Fruit fly (Drosophila melanogaster) whole organism, adult: Measurements from ENCODE around the gene CG3342.

Experiments used
- CG11617 ChIP-seq: fragments of 200-800 bp; sonication (Bioruptor generic); optimal IDR thresholded peaks from 2 replicates; lab custom pipeline; 2017; ENCODE audit warnings: mild to moderate bottlenecking, missing biosample characterization, missing genetic modification reagents, missing genetic modification characterization
- CG12768 ChIP-seq: fragments of 200-800 bp; sonication (Bioruptor generic); optimal IDR thresholded peaks from 2 replicates; lab custom pipeline; 2017; ENCODE audit warnings: missing biosample characterization, missing genetic modification characterization, mild to moderate bottlenecking, moderate library complexity, missing genetic modification reagents
- CG14711 ChIP-seq: fragments of 200-800 bp; sonication (Bioruptor generic); optimal IDR thresholded peaks from 2 replicates; lab custom pipeline; 2018; ENCODE audit warnings: missing biosample characterization, mild to moderate bottlenecking, missing genetic modification characterization, moderate library complexity
- CG1620 ChIP-seq: fragments of 200-800 bp; sonication (Bioruptor generic); optimal IDR thresholded peaks from 2 replicates; lab custom pipeline; 2016; ENCODE audit warnings: missing biosample characterization, missing genetic modification characterization
- CG33017 ChIP-seq: fragments of 200-800 bp; sonication (Bioruptor generic); optimal IDR thresholded peaks from 2 replicates; lab custom pipeline; 2018; ENCODE audit warnings: missing biosample characterization, mild to moderate bottlenecking, missing genetic modification characterization, moderate library complexity
- CG5204 ChIP-seq: fragments of 200-800 bp; sonication (Bioruptor generic); optimal IDR thresholded peaks from 2 replicates; lab custom pipeline; 2016; ENCODE audit warnings: missing biosample characterization, missing genetic modification characterization
- CG7045 ChIP-seq: fragments of 200-800 bp; sonication (Bioruptor generic); optimal IDR thresholded peaks from 2 replicates; lab custom pipeline; 2017; ENCODE audit warnings: missing biosample characterization, mild to moderate bottlenecking, missing genetic modification characterization
- CG7101 ChIP-seq: fragments of 200-800 bp; sonication (Bioruptor generic); optimal IDR thresholded peaks from 2 replicates; lab custom pipeline; 2018; ENCODE audit warnings: missing biosample characterization, mild to moderate bottlenecking, missing genetic modification characterization, moderate library complexity
- Clk ChIP-seq: fragments of 200-800 bp; sonication (Bioruptor generic); optimal IDR thresholded peaks from 2 replicates; lab custom pipeline; 2017; ENCODE audit warnings: missing biosample characterization, missing genetic modification characterization
- Crg-1 ChIP-seq: fragments of 200-800 bp; sonication (Bioruptor generic); optimal IDR thresholded peaks from 2 replicates; lab custom pipeline; 2016; ENCODE audit warnings: missing biosample characterization, missing genetic modification characterization
- Hr96 ChIP-seq: fragments of 200-800 bp; sonication (Bioruptor generic); optimal IDR thresholded peaks from 2 replicates; lab custom pipeline; 2016; ENCODE audit warnings: missing biosample characterization, missing genetic modification characterization
- Mnt ChIP-seq: fragments of 200-800 bp; sonication (Bioruptor generic); optimal IDR thresholded peaks from 2 replicates; lab custom pipeline; 2016; ENCODE audit warnings: missing biosample characterization, mild to moderate bottlenecking, missing genetic modification characterization
- bab1 ChIP-seq: fragments of 200-800 bp; sonication (Bioruptor generic); optimal IDR thresholded peaks from 3 replicates; lab custom pipeline; 2019; ENCODE audit warnings: missing biosample characterization, mild to moderate bottlenecking, missing genetic modification characterization, moderate library complexity
- cic ChIP-seq: fragments of 200-800 bp; sonication (Bioruptor generic); optimal IDR thresholded peaks from 2 replicates; lab custom pipeline; 2017; ENCODE audit warnings: missing biosample characterization, mild to moderate bottlenecking, missing genetic modification characterization, moderate library complexity
- cnc ChIP-seq, 2 experiments: fragments of >200 bp; optimal IDR thresholded peaks; 2 replicates each; lab custom pipeline; 2017
- kay ChIP-seq: fragments of 200-800 bp; sonication (Bioruptor generic); peaks from one replicate; lab custom pipeline; 2016; ENCODE audit warnings: missing biosample characterization, missing genetic modification characterization, borderline replicate concordance
- ovo ChIP-seq: fragments of 200-800 bp; sonication (Bioruptor generic); optimal IDR thresholded peaks from 2 replicates; lab custom pipeline; 2016; ENCODE audit warnings: missing biosample characterization, missing genetic modification characterization
- pad ChIP-seq: fragments of 200-800 bp; sonication (Bioruptor generic); optimal IDR thresholded peaks from 3 replicates; lab custom pipeline; 2017; ENCODE audit warnings: missing biosample characterization, missing genetic modification characterization, mild to moderate bottlenecking, moderate library complexity, missing genetic modification reagents
- tj ChIP-seq: fragments of 200-800 bp; sonication (Bioruptor generic); optimal IDR thresholded peaks from 3 replicates; lab custom pipeline; 2017; ENCODE audit warnings: missing biosample characterization, mild to moderate bottlenecking, missing genetic modification characterization, moderate library complexity
- toe ChIP-seq: fragments of 200-800 bp; sonication (Bioruptor generic); optimal IDR thresholded peaks from 2 replicates; lab custom pipeline; 2016; ENCODE audit warnings: missing biosample characterization, missing genetic modification characterization

CG3342 gene

DNA sequence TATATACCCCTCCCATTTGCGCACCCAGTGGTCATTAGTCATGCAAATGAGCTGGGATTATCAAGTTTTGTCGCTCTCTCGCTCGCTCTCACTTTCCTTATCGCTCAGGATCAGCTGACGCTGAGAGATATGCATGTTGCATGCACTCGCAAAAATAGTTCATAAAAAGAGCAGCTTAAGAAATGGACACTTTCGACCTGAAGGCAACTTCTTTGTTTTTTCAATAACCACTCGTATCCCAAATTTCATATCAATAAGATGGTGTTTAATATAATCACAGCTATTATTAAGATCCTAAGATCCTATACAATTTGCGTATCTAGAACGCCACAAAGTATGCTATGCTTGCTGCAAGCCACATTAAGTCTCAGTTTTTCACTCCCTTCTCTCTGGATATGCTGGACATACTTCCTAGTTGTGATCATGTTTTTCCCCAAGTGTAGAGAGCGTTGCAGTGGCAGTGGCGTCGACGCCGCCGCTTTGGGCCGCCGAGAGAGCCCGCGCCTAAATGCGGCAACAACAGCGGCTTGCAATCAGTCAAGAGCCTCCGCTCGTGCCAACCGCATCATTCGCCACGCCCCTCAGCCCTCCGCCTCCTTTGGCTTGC is 12.6 kb upstream of the CG3342 start, which contains the start of gene CG34417:
CG34417 (plus strand) TSS at position 557 of the 607 bp plus-strand sequence.
- TF ChIP-seq CG14711 (tag; lab: Kevin White, UChicago) = no peak
- no peak for TF ChIP-seq Clk
- TF ChIP-seq Hr96 = no peak
- TF ChIP-seq pad (GFP tag; lab: Kevin White, UChicago) = no peak
- peak; percentile 24 for TF ChIP-seq tj
- no peak for TF ChIP-seq Mnt (GFP tag; lab: Kevin White, UChicago)
- TF ChIP-seq cnc (optimal IDR thresholded peaks at IDR 0.05; lab: Kevin White, UChicago) = no peak
- no peak for TF ChIP-seq CG7101 (tag; lab: Kevin White, UChicago)
- TF ChIP-seq bab1 = no peak

DNA sequence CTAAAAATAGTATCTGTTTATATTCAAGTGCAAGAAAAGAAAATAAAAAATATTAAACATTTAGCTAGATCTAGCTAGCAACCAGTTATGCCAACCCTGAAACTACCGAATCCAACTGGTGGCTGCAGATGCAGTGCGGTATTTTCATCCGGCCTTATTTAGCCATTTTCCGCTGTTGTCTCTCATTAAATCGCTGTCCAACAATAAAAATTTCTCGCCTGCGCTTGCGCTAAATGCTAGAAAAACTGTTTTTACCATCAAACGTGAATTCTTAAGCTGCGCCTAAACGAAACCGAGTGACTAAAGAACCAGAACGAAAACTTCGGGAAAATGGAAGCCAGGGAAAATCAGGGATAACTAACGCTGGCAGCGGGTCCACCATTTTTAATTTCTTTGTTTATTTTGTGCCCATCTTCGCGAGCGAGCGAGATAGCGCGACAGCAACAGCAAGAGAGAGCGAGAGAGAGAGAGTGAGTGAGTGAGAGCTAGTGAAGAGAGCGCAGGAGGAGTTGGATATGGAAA is 6.2 kb upstream of the CG3342 start, which contains the start of gene dx:
dx (plus strand) TSS at position 164 of the 522 bp plus-strand sequence.
- TF ChIP-seq bab1 (peak; percentile 35), Mnt (GFP tag; lab: Kevin White, UChicago) (peak; percentile 26), Clk (no peak)

DNA sequence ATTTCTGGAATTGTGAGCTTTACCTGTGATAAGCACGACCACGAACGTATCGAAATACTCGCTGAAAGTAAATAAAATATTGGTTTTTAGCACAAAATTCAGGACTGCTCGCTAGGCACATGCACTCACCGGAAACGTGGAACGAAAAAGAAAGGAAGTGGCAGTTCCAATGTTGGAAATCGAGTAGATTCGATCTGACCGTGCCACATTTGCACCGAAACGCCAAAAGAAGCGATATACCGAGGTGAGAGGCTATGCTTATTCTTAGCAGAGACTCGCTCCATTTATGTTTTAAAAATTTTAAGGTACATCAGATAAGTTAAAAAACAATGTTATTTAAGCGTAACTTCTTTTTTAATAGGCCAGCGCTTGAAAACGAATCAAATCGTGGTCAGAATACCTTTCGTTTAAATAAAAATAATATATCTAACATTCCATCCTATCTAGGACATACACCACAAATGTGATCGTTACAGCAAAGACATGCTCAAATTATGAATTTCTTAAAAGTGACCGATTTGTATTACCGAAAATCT is 5.5 kb upstream of the CG3342 start, which contains the start of gene RpL7A:
RpL7A (minus strand) TSS at position 248 of the 536 bp plus-strand sequence.
- peak; percentile 33 for TF ChIP-seq CG33017 (tag; lab: Kevin White, UChicago)
- TF ChIP-seq CG7045 = peak; percentile 20
- TF ChIP-seq CG1620 (GFP tag; lab: Kevin White, UChicago) = peak; percentile 87
- peak; percentile 67 for TF ChIP-seq tj
- TF ChIP-seq cnc (optimal IDR thresholded peaks at IDR 0.05; lab: Kevin White, UChicago) = no peak
- TF ChIP-seq Hr96 = peak; percentile 86
- peak; percentile 45 for TF ChIP-seq toe (GFP tag; lab: Kevin White, UChicago)
- no peak for TF ChIP-seq CG5204 (GFP tag; lab: Kevin White, UChicago)
- peak; percentile 76 for TF ChIP-seq pad (GFP tag; lab: Kevin White, UChicago)
- peak; percentile 19 for TF ChIP-seq Clk
- peak; percentile 83 for TF ChIP-seq bab1
- TF ChIP-seq CG14711 (tag; lab: Kevin White, UChicago) = no peak
- peak; percentile 86 for TF ChIP-seq Crg-1 (GFP tag; lab: Kevin White, UChicago)
- no peak for TF ChIP-seq kay (GFP tag; lab: Kevin White, UChicago)
- TF ChIP-seq CG11617 = peak; percentile 89
- peak; percentile 46 for TF ChIP-seq CG12768
- TF ChIP-seq CG7101 (tag; lab: Kevin White, UChicago) = peak; percentile 86
- peak; percentile 89 for TF ChIP-seq Mnt (GFP tag; lab: Kevin White, UChicago)
- no peak for TF ChIP-seq cic
- peak; percentile 91 for TF ChIP-seq ovo (GFP tag; lab: Kevin White, UChicago)

dm6 chrX:6529179-6529766 is 1.6 kb upstream of the CG3342 start:
- TF ChIP-seq CG1620 (GFP tag; lab: Kevin White, UChicago) = no peak
- no peak for TF ChIP-seq tj
- TF ChIP-seq toe (GFP tag; lab: Kevin White, UChicago) = no peak
- TF ChIP-seq pad (GFP tag; lab: Kevin White, UChicago) = no peak
- TF ChIP-seq ovo (GFP tag; lab: Kevin White, UChicago) = no peak

- peak; percentile 64 for TF ChIP-seq CG7101 (tag; lab: Kevin White, UChicago)
- no peak for TF ChIP-seq pad (GFP tag; lab: Kevin White, UChicago)
- TF ChIP-seq CG14711 (tag; lab: Kevin White, UChicago) = peak; percentile 62
- no peak for TF ChIP-seq CG5204 (GFP tag; lab: Kevin White, UChicago)
- TF ChIP-seq cic = no peak
- TF ChIP-seq CG12768 = no peak
- TF ChIP-seq CG33017 (tag; lab: Kevin White, UChicago) = peak; percentile 59
These were observed 865 bp upstream of the CG3342 start, which contains the start of gene Agxt for dm6 chrX:6528508-6528998. Gene Agxt (plus strand): TSS chrX:6528948.

DNA sequence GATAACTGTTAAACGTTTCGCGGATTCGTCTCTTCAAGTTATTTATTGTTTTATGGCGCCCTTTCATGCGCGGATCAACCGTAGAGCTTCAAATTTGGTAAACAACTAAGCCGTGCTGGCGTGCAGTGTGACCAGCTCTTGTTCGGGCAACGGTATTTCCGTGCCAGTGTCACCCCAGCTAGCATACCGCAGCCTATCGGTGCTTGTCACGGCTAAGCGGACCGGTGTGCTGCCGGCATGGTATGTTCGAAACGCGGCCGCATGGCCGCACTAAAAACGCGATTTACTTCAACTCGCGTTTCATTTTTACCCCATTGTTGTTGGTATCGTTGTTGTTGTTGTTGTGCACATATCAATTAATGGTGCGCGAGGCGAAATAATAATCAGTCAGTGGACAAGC is 3.5 kb downstream of the CG3342 start, which contains the start of the genes CG42340 and CG3918:
CG42340 (minus strand) TSS at position 107 of the 400 bp plus-strand sequence.
CG3918 (plus strand) TSS at position 248 of the 400 bp plus-strand sequence.
- TF ChIP-seq Mnt (GFP tag; lab: Kevin White, UChicago) (peak; percentile 57), tj (peak; percentile 52), Crg-1 (GFP tag; lab: Kevin White, UChicago) (peak; percentile 25), CG11617 (no peak), CG7101 (tag; lab: Kevin White, UChicago) (peak; percentile 26), CG7045 (no peak), cic (peak; percentile 15), CG1620 (GFP tag; lab: Kevin White, UChicago) (peak; percentile 18), CG5204 (GFP tag; lab: Kevin White, UChicago) (no peak), CG14711 (tag; lab: Kevin White, UChicago) (peak; percentile 12), ovo (GFP tag; lab: Kevin White, UChicago) (peak; percentile 67), Hr96 (no peak), pad (GFP tag; lab: Kevin White, UChicago) (peak; percentile 30), cnc (optimal IDR thresholded peaks at IDR 0.05; lab: Kevin White, UChicago) (no peak), CG12768 (no peak), bab1 (peak; percentile 86), kay (GFP tag; lab: Kevin White, UChicago) (no peak), toe (GFP tag; lab: Kevin White, UChicago) (no peak)
